Fruit fly (Drosophila melanogaster): ENCODE measurements around the gene CG16865.
A peak's percentile ranks its signal among the peaks of the same experiment; 100 is the strongest.

CG16865 gene

dm6 chr2L:13835002-13835910 lies 23.9 kb downstream of the CG16865 start, which contains the start of the genes mRpS23 and CenG1A:
Gene mRpS23, minus strand, starts transcription at chr2L:13835072.
Gene CenG1A, plus strand, starts transcription at chr2L:13835564.
- TF ChIP-seq CG17801 (GFP tag; optimal IDR thresholded peaks at IDR 0.05; ENCODE audit: partially characterized antibody), result peak; percentile 100

dm6 chr2L:13835959-13836358 lies 24.6 kb downstream of the CG16865 start:
- no peak for TF ChIP-seq CG17801 (GFP tag; optimal IDR thresholded peaks at IDR 0.05; ENCODE audit: partially characterized antibody)

- TF ChIP-seq CG17801 (GFP tag; optimal IDR thresholded peaks at IDR 0.05; ENCODE audit: partially characterized antibody), result no peak
Measured at dm6 chr2L:13837579-13837978, 26.3 kb downstream of the CG16865 start.

- peak; percentile 78 for TF ChIP-seq CG17801 (GFP tag; optimal IDR thresholded peaks at IDR 0.05; ENCODE audit: partially characterized antibody)
Measured at dm6 chr2L:13838647-13839390, 27.5 kb downstream of the CG16865 start.

- peak; percentile 72 for TF ChIP-seq CG17801 (GFP tag; optimal IDR thresholded peaks at IDR 0.05; ENCODE audit: partially characterized antibody)
Measured at dm6 chr2L:13839744-13840151, 28.4 kb downstream of the CG16865 start.

- TF ChIP-seq CG17801 (GFP tag; optimal IDR thresholded peaks at IDR 0.05; ENCODE audit: partially characterized antibody), result no peak
Measured at dm6 chr2L:13841508-13841907, 30.2 kb downstream of the CG16865 start, which contains the start of gene CG33307. Gene CG33307, minus strand, starts transcription at chr2L:13841520.

- TF ChIP-seq CG17801 (GFP tag; optimal IDR thresholded peaks at IDR 0.05; ENCODE audit: partially characterized antibody), result no peak
Measured at dm6 chr2L:13842078-13842477, 30.8 kb downstream of the CG16865 start.

dm6 chr2L:13842572-13842971 lies 31.2 kb downstream of the CG16865 start:
- no peak for TF ChIP-seq CG17801 (GFP tag; optimal IDR thresholded peaks at IDR 0.05; ENCODE audit: partially characterized antibody)

- no peak for TF ChIP-seq CG17801 (GFP tag; optimal IDR thresholded peaks at IDR 0.05; ENCODE audit: partially characterized antibody)
Measured at dm6 chr2L:13843692-13844284, 32.5 kb downstream of the CG16865 start, which contains the start of gene CG33306. Gene CG33306, minus strand, starts transcription at chr2L:13843742.

- no peak for TF ChIP-seq CG17801 (GFP tag; optimal IDR thresholded peaks at IDR 0.05; ENCODE audit: partially characterized antibody)
Measured at dm6 chr2L:13845178-13845577, 33.9 kb downstream of the CG16865 start, which contains the start of gene CG8997. Gene CG8997, minus strand, starts transcription at chr2L:13845325.

dm6 chr2L:13846239-13846802 lies 35.0 kb downstream of the CG16865 start, which contains the start of gene CG7916:
Gene CG7916, plus strand, starts transcription at chr2L:13846752.
- no peak for TF ChIP-seq CG17801 (GFP tag; optimal IDR thresholded peaks at IDR 0.05; ENCODE audit: partially characterized antibody)

dm6 chr2L:13847625-13848024 lies 36.3 kb downstream of the CG16865 start, which contains the start of gene CG7953:
Gene CG7953, plus strand, starts transcription at chr2L:13847925.
- TF ChIP-seq CG17801 (GFP tag; optimal IDR thresholded peaks at IDR 0.05; ENCODE audit: partially characterized antibody), result no peak

- no peak for TF ChIP-seq CG17801 (GFP tag; optimal IDR thresholded peaks at IDR 0.05; ENCODE audit: partially characterized antibody)
Measured at dm6 chr2L:13849125-13849524, 37.8 kb downstream of the CG16865 start, which contains the start of gene CG7968. Gene CG7968, plus strand, starts transcription at chr2L:13849400.

dm6 chr2L:13851098-13851497 lies 39.8 kb downstream of the CG16865 start:
- TF ChIP-seq CG17801 (GFP tag; optimal IDR thresholded peaks at IDR 0.05; ENCODE audit: partially characterized antibody), result no peak
